Worm (Caenorhabditis elegans) whole organism, midembryonic: ENCODE measurements around the gene K04C2.5.

Experiments
- T22C8.4 ChIP-seq: fragments of 200-800 bp; sonication (Bioruptor generic); IDR thresholded peaks from 2 replicates; pipeline ENCODE4 v1.3.6; 2022; ENCODE audit warnings: missing genetic modification characterization, missing compliant biosample characterization
- cog-1 ChIP-seq: sonication (generic microtip); optimal IDR thresholded peaks from 2 replicates; lab custom pipeline; 2016; ENCODE audit warnings: missing genetic modification characterization, missing compliant biosample characterization
- flt-1 ChIP-seq: fragments of 200-800 bp; sonication (Bioruptor generic); IDR thresholded peaks from 2 replicates; pipeline ENCODE4 v1.3.6; 2022; ENCODE audit warnings: missing genetic modification characterization, missing compliant biosample characterization
- klf-2 ChIP-seq: fragments of 200-800 bp; sonication (Bioruptor generic); conservative IDR thresholded peaks from 2 replicates; pipeline ENCODE4 v1.3.6; 2022; ENCODE audit warnings: missing genetic modification reagents, missing genetic modification characterization, missing compliant biosample characterization
- med-1 ChIP-seq: sonication (generic microtip); optimal IDR thresholded peaks from 2 replicates; lab custom pipeline; 2017; ENCODE audit warnings: missing genetic modification characterization, mild to moderate bottlenecking, missing compliant biosample characterization, antibody characterized with exemption, missing genetic modification reagents; ENCODE audit not compliant: insufficient read depth
- ref-1 ChIP-seq: fragments of 200-800 bp; sonication (Bioruptor generic); conservative IDR thresholded peaks from 2 replicates; pipeline ENCODE4 v1.3.6; 2022; ENCODE audit warnings: missing genetic modification reagents, missing genetic modification characterization, missing compliant biosample characterization
- tab-1 ChIP-seq: fragments of 200-800 bp; sonication (Bioruptor generic); IDR thresholded peaks from 2 replicates; pipeline ENCODE4 v1.3.6; 2022; ENCODE audit warnings: missing genetic modification characterization, missing compliant biosample characterization
- ztf-23 ChIP-seq: fragments of 200-800 bp; sonication (Bioruptor generic); IDR thresholded peaks from 2 replicates; pipeline ENCODE4 v1.3.6; 2022; ENCODE audit warnings: missing genetic modification reagents, missing genetic modification characterization, missing compliant biosample characterization
- ztf-29 ChIP-seq: fragments of 200-800 bp; sonication (Bioruptor generic); IDR thresholded peaks from 2 replicates; pipeline ENCODE4 v1.3.6; 2022; ENCODE audit warnings: missing genetic modification reagents, missing genetic modification characterization, missing compliant biosample characterization

The K04C2.5 gene

ce11 chrIII:6871067-6871466, 20.4 kb downstream of the K04C2.5 start:
- no peak for TF ChIP-seq cog-1

DNA sequence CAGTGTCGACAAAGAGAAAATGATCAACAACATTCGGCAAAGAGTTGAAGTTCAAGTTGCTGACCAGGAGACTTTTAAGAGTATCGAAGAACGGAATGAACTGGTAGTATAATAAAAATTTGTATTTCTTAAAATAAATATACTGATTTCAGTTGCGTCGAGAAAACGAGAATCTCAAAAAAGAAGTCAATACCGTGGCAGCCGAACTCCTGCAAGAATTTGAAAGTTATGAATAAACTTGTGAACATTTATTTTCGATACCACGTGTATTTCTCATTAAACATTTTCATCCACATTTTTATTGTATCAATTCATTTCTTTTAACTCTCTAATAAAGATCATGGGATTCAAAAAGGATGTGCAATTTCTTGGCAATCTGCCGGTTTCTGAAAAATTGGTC, 21.5 kb downstream of the K04C2.5 start, which contains the start of gene K04C2.8:
Gene K04C2.8 (plus strand): TSS at position 301 of the 400 bp plus-strand sequence.
- TF ChIP-seq T22C8.4 (GFP tag; lab: Robert Waterston, UW) (no peak), ztf-23 (no peak), cog-1 (no peak), ref-1 (GFP tag; lab: Robert Waterston, UW) (no peak), ztf-29 (GFP tag; lab: Robert Waterston, UW) (no peak), klf-2 (GFP tag; lab: Robert Waterston, UW) (no peak), med-1 (GFP tag; lab: Kevin White, UChicago) (no peak), flt-1 (GFP tag; lab: Robert Waterston, UW) (no peak), tab-1 (GFP tag; lab: Robert Waterston, UW) (no peak)

ce11 chrIII:6869268-6869667, 22.2 kb downstream of the K04C2.5 start, which contains the start of the genes cra-1 and kbp-1:
cra-1 (minus strand) TSS chrIII:6869460.
kbp-1 (plus strand) TSS chrIII:6869633.
- TF ChIP-seq T22C8.4 (GFP tag; lab: Robert Waterston, UW) = no peak
- no peak for TF ChIP-seq flt-1 (GFP tag; lab: Robert Waterston, UW)
- TF ChIP-seq ztf-23 = no peak
- no peak for TF ChIP-seq tab-1 (GFP tag; lab: Robert Waterston, UW)
- no peak for TF ChIP-seq klf-2 (GFP tag; lab: Robert Waterston, UW)
- no peak for TF ChIP-seq ztf-29 (GFP tag; lab: Robert Waterston, UW)
- TF ChIP-seq ref-1 (GFP tag; lab: Robert Waterston, UW) = no peak
- TF ChIP-seq med-1 (GFP tag; lab: Kevin White, UChicago) = no peak
- no peak for TF ChIP-seq cog-1

DNA sequence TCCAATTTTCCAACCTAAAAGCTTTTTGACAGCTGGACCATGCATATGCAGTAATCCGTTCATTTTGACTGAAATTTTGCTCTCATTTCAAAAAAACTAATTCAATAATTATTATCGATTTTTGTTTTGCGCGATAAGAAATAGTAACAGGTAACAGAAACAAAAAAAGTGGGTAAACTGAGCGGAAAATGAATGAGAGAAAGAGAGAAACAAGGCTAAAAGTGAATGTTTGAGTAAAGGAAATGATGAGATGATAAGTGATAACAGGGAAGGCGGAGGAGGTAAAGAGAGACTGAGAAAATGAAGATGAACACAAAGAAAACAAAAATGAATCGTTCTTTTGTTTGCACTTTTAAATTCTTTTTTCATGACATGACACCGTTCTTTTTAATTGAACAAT, 27.6 kb downstream of the K04C2.5 start, which contains the start of gene sma-3:
Gene sma-3 (minus strand): TSS at position 68 of the 400 bp plus-strand sequence.
- TF ChIP-seq ref-1 (GFP tag; lab: Robert Waterston, UW) (no peak), cog-1 (no peak), ztf-29 (GFP tag; lab: Robert Waterston, UW) (no peak), ztf-23 (no peak), T22C8.4 (GFP tag; lab: Robert Waterston, UW) (no peak), tab-1 (GFP tag; lab: Robert Waterston, UW) (no peak), flt-1 (GFP tag; lab: Robert Waterston, UW) (no peak)

DNA sequence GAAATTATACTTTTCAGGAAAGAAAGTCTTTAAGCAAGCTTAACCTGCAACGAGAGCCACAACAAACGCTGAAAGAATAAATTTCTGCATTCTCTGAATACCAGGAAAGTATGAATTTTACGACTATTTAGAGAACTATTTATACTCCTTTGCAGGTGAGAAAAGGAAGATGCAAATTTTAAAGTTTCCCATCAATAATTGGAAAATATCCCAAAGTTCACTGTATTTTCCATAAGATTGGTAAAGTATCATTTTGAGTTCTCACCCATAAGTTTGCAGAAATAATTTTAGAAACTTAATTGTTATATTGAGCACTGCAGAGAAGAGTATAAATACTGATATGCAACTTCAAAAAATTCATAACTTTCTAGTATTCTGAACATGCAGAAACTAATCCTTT, 32.0 kb downstream of the K04C2.5 start, which contains the start of gene clec-158:
Gene clec-158 (minus strand): TSS at position 101 of the 400 bp plus-strand sequence.
- TF ChIP-seq ztf-23 (no peak), flt-1 (GFP tag; lab: Robert Waterston, UW) (no peak), cog-1 (no peak), ztf-29 (GFP tag; lab: Robert Waterston, UW) (no peak), tab-1 (GFP tag; lab: Robert Waterston, UW) (no peak), med-1 (GFP tag; lab: Kevin White, UChicago) (no peak), klf-2 (GFP tag; lab: Robert Waterston, UW) (no peak), T22C8.4 (GFP tag; lab: Robert Waterston, UW) (no peak)

ce11 chrIII:6857390-6857848, 34.0 kb downstream of the K04C2.5 start:
- no peak for TF ChIP-seq med-1 (GFP tag; lab: Kevin White, UChicago)
- no peak for TF ChIP-seq ref-1 (GFP tag; lab: Robert Waterston, UW)
- TF ChIP-seq klf-2 (GFP tag; lab: Robert Waterston, UW) = no peak
- no peak for TF ChIP-seq cog-1

ce11 chrIII:6856709-6857108, 34.8 kb downstream of the K04C2.5 start, which contains the start of gene zak-1:
zak-1 (minus strand) TSS chrIII:6856809.
- no peak for TF ChIP-seq cog-1
- no peak for TF ChIP-seq T22C8.4 (GFP tag; lab: Robert Waterston, UW)
- no peak for TF ChIP-seq ref-1 (GFP tag; lab: Robert Waterston, UW)
- TF ChIP-seq flt-1 (GFP tag; lab: Robert Waterston, UW) = no peak
- TF ChIP-seq ztf-29 (GFP tag; lab: Robert Waterston, UW) = no peak
- TF ChIP-seq klf-2 (GFP tag; lab: Robert Waterston, UW) = no peak
- TF ChIP-seq med-1 (GFP tag; lab: Kevin White, UChicago) = no peak
- no peak for TF ChIP-seq tab-1 (GFP tag; lab: Robert Waterston, UW)
- no peak for TF ChIP-seq ztf-23

- no peak for TF ChIP-seq flt-1 (GFP tag; lab: Robert Waterston, UW)
- no peak for TF ChIP-seq T22C8.4 (GFP tag; lab: Robert Waterston, UW)
- TF ChIP-seq ztf-23 = no peak
- no peak for TF ChIP-seq tab-1 (GFP tag; lab: Robert Waterston, UW)
- no peak for TF ChIP-seq klf-2 (GFP tag; lab: Robert Waterston, UW)
- no peak for TF ChIP-seq med-1 (GFP tag; lab: Kevin White, UChicago)
- no peak for TF ChIP-seq ztf-29 (GFP tag; lab: Robert Waterston, UW)
- TF ChIP-seq ref-1 (GFP tag; lab: Robert Waterston, UW) = no peak
- no peak for TF ChIP-seq cog-1
These were observed 41.2 kb downstream of the K04C2.5 start, which contains the start of gene srv-1 for ce11 chrIII:6850255-6850654. srv-1 (plus strand) TSS chrIII:6850385.

DNA sequence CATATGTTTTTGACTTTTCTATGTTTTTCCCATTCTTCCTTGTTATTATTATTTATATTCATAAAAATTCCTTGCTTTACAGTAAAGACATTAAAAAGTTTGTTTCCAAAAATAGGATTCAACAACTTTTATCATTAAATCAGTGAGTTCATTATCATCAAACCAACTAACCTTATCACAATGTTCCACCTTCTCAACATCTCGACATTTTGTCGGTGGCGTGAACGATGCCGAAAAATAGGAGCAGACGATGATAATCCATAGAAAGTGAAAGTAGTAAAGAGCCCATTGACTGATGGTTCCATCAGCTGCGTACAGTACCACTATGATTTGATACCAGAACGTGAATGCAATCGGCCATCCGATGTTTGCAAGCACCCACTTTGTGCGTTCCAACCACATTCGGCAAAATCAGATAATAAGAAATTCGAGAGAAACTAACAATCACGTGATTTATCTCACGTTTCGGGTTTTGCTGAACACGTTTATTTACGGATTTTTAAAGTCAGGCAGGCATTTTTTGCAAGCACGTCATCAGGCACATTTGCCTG, 42.7 kb downstream of the K04C2.5 start, which contains the start of gene dhhc-5:
Gene dhhc-5 (minus strand): TSS at position 406 of the 551 bp plus-strand sequence.
- TF ChIP-seq med-1 (GFP tag; lab: Kevin White, UChicago) = no peak
- TF ChIP-seq ref-1 (GFP tag; lab: Robert Waterston, UW) = no peak
- TF ChIP-seq ztf-23 = no peak
- no peak for TF ChIP-seq tab-1 (GFP tag; lab: Robert Waterston, UW)
- TF ChIP-seq T22C8.4 (GFP tag; lab: Robert Waterston, UW) = no peak
- no peak for TF ChIP-seq cog-1
- no peak for TF ChIP-seq flt-1 (GFP tag; lab: Robert Waterston, UW)
- TF ChIP-seq ztf-29 (GFP tag; lab: Robert Waterston, UW) = no peak
